Worm (Caenorhabditis elegans) whole organism, late embryonic: ENCODE measurements around the gene D1014.6.

ENCODE experiments used
- C08G9.2 ChIP-seq: sonication (generic microtip); optimal IDR thresholded peaks from 2 replicates; lab custom pipeline; 2016; ENCODE audit warnings: mild to moderate bottlenecking, missing genetic modification characterization, moderate library complexity, missing compliant biosample characterization
- C38D4.7 ChIP-seq: fragments of 200-800 bp; sonication (Bioruptor generic); optimal IDR thresholded peaks from 2 replicates; lab custom pipeline; 2018; ENCODE audit warnings: mild to moderate bottlenecking, missing genetic modification characterization, moderate library complexity, missing compliant biosample characterization
- F13H6.1 ChIP-seq: sonication (generic microtip); optimal IDR thresholded peaks from 2 replicates; lab custom pipeline; 2016; ENCODE audit warnings: missing genetic modification characterization, missing compliant biosample characterization
- K02D7.2 ChIP-seq: sonication (generic microtip); optimal IDR thresholded peaks from 2 replicates; lab custom pipeline; 2017; ENCODE audit warnings: mild to moderate bottlenecking, missing genetic modification characterization, missing compliant biosample characterization
- ceh-18 ChIP-seq: sonication (generic microtip); optimal IDR thresholded peaks from 2 replicates; lab custom pipeline; 2016; ENCODE audit warnings: missing genetic modification characterization, missing compliant biosample characterization
- ceh-2 ChIP-seq: sonication (generic microtip); optimal IDR thresholded peaks from 2 replicates; lab custom pipeline; 2016; ENCODE audit warnings: missing genotype, missing genetic modification characterization, missing compliant biosample characterization
- ceh-24 ChIP-seq: sonication (generic microtip); optimal IDR thresholded peaks from 2 replicates; lab custom pipeline; 2016; ENCODE audit warnings: mild to moderate bottlenecking, missing genetic modification characterization, missing compliant biosample characterization
- ceh-30 ChIP-seq: fragments of 150-350 bp; optimal IDR thresholded peaks from 2 replicates; lab custom pipeline; 2014; ENCODE audit warnings: missing biosample characterization, missing genetic modification characterization
- ceh-45 ChIP-seq: fragments of 200-800 bp; sonication (Bioruptor generic); IDR thresholded peaks from 2 replicates; pipeline ENCODE4 v1.3.6; 2022; ENCODE audit warnings: missing genetic modification reagents, missing genetic modification characterization, missing compliant biosample characterization
- ceh-48 ChIP-seq: sonication (generic microtip); optimal IDR thresholded peaks from 2 replicates; lab custom pipeline; 2016; ENCODE audit warnings: missing genetic modification characterization, inconsistent platforms, missing compliant biosample characterization
- ceh-6 ChIP-seq: fragments of 200-800 bp; sonication (Bioruptor generic); optimal IDR thresholded peaks from 2 replicates; lab custom pipeline; 2018; ENCODE audit warnings: mild to moderate bottlenecking, missing genetic modification characterization, missing compliant biosample characterization
- ceh-9 ChIP-seq: sonication (generic microtip); optimal IDR thresholded peaks from 2 replicates; lab custom pipeline; 2016; ENCODE audit warnings: mild to moderate bottlenecking, missing genetic modification characterization, inconsistent platforms, missing compliant biosample characterization
- dve-1 ChIP-seq: sonication (generic microtip); optimal IDR thresholded peaks from 2 replicates; lab custom pipeline; 2017; ENCODE audit warnings: antibody characterized with exemption, mild to moderate bottlenecking, missing genetic modification characterization, missing compliant biosample characterization
- elt-2 ChIP-seq: sonication (generic microtip); optimal IDR thresholded peaks from 2 replicates; lab custom pipeline; 2016; ENCODE audit warnings: missing genetic modification reagents, missing genetic modification characterization, missing compliant biosample characterization
- elt-4 ChIP-seq: sonication (generic microtip); optimal IDR thresholded peaks from 2 replicates; lab custom pipeline; 2016; ENCODE audit warnings: missing genetic modification characterization, missing compliant biosample characterization
- eyg-1 ChIP-seq: sonication (generic microtip); optimal IDR thresholded peaks from 2 replicates; lab custom pipeline; 2016; ENCODE audit warnings: missing genotype, missing genetic modification characterization, missing compliant biosample characterization
- fax-1 ChIP-seq: sonication (generic microtip); optimal IDR thresholded peaks from 2 replicates; lab custom pipeline; 2016; ENCODE audit warnings: missing genotype, missing genetic modification characterization, missing compliant biosample characterization
- fkh-6 ChIP-seq: sonication (generic microtip); optimal IDR thresholded peaks from 2 replicates; lab custom pipeline; 2016; ENCODE audit warnings: missing genetic modification characterization, missing compliant biosample characterization
- hlh-13 ChIP-seq: fragments of 200-800 bp; sonication (Bioruptor generic); optimal IDR thresholded peaks from 2 replicates; lab custom pipeline; 2018; ENCODE audit warnings: mild to moderate bottlenecking, missing genetic modification characterization, missing compliant biosample characterization
- hlh-30 ChIP-seq: sonication (generic microtip); optimal IDR thresholded peaks from 2 replicates; lab custom pipeline; 2017; ENCODE audit warnings: antibody characterized with exemption, missing genetic modification characterization, missing compliant biosample characterization; ENCODE audit not compliant: insufficient read depth
- hlh-6 ChIP-seq: sonication (generic microtip); optimal IDR thresholded peaks from 2 replicates; lab custom pipeline; 2016; ENCODE audit warnings: missing genotype, missing genetic modification characterization, missing compliant biosample characterization
- hlh-8 ChIP-seq: sonication (generic microtip); optimal IDR thresholded peaks from 2 replicates; lab custom pipeline; 2016; ENCODE audit warnings: missing genotype, missing genetic modification characterization, missing compliant biosample characterization
- nfya-1 ChIP-seq: sonication (generic microtip); optimal IDR thresholded peaks from 2 replicates; lab custom pipeline; 2017; ENCODE audit warnings: missing genetic modification characterization, mild to moderate bottlenecking, missing compliant biosample characterization, antibody characterized with exemption, moderate library complexity
- odd-2 ChIP-seq: sonication (generic microtip); optimal IDR thresholded peaks from 2 replicates; lab custom pipeline; 2017; ENCODE audit warnings: antibody characterized with exemption, mild to moderate bottlenecking, missing genetic modification characterization, missing compliant biosample characterization
- pax-1 ChIP-seq: fragments of 150-350 bp; optimal IDR thresholded peaks from 2 replicates; lab custom pipeline; 2014; ENCODE audit warnings: missing biosample characterization, missing genetic modification characterization
- pha-4 ChIP-seq: fragments of 150-350 bp; optimal IDR thresholded peaks from 2 replicates; lab custom pipeline; 2018; ENCODE audit warnings: missing biosample characterization, missing genetic modification reagents, missing genetic modification characterization
- pqm-1 ChIP-seq: sonication (generic microtip); optimal IDR thresholded peaks from 2 replicates; lab custom pipeline; 2016; ENCODE audit warnings: missing genetic modification characterization, missing compliant biosample characterization
- rnt-1 ChIP-seq: sonication (generic microtip); optimal IDR thresholded peaks from 2 replicates; lab custom pipeline; 2016; ENCODE audit warnings: missing genetic modification characterization, missing compliant biosample characterization
- sox-2 ChIP-seq: fragments of 200-800 bp; sonication (Bioruptor generic); IDR thresholded peaks from 2 replicates; pipeline ENCODE4 v1.3.6; 2022; ENCODE audit warnings: missing genetic modification reagents, missing genetic modification characterization, missing compliant biosample characterization
- sox-4 ChIP-seq: sonication (generic microtip); optimal IDR thresholded peaks from 2 replicates; lab custom pipeline; 2017; ENCODE audit warnings: mild to moderate bottlenecking, missing genetic modification characterization, inconsistent platforms, missing compliant biosample characterization
- tbx-7 ChIP-seq: sonication (generic microtip); optimal IDR thresholded peaks from 2 replicates; lab custom pipeline; 2016; ENCODE audit warnings: missing genotype, missing genetic modification characterization, missing compliant biosample characterization
- ttx-3 ChIP-seq: sonication (generic microtip); optimal IDR thresholded peaks from 2 replicates; lab custom pipeline; 2016; ENCODE audit warnings: missing genetic modification reagents, missing genetic modification characterization, missing compliant biosample characterization
- unc-3 ChIP-seq, 2 experiments: fragments of 200-800 bp in 1 of 2; sonication (Bioruptor generic) in 1 of 2; sonication (generic microtip) in 1 of 2; conservative IDR thresholded peaks in 1 of 2; optimal IDR thresholded peaks in 1 of 2; 2 replicates each; pipeline versions ENCODE4 v1.3.6 to Lab custom; 2016 to 2022; ENCODE audit warnings: missing compliant biosample characterization in 2 of 2, missing genetic modification characterization in 2 of 2, missing genetic modification reagents in 1 of 2
- unc-55 ChIP-seq: sonication (generic microtip); optimal IDR thresholded peaks from 2 replicates; lab custom pipeline; 2017; ENCODE audit warnings: missing biosample characterization, missing genetic modification reagents, missing genetic modification characterization
- ztf-16 ChIP-seq: sonication (generic microtip); optimal IDR thresholded peaks from 2 replicates; lab custom pipeline; 2017; ENCODE audit warnings: missing genetic modification characterization, missing compliant biosample characterization

Gene D1014.6

DNA sequence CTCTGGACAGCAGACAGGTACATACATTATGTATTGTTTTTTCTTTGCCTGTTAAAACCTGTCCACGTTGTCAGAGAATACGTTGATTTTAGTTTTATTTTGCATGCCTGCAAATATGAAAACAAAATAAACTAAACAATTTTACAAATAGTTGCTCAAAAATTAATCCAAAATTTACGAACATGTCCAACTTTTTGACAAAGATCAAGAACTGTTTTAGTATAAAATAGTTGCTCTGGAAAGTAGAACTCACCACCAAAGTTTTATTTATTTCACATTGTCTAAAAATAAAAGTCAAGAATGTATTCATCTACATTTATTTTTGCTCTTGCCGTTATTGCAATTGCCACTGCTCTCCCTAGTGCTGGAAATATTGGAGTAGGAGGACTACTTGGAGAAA is 16.5 kb upstream of the D1014.6 start, which contains the start of gene srlf-16:
TSS of gene srlf-16 (plus strand) at position 301 of the 400 bp plus-strand sequence.
- TF ChIP-seq F13H6.1 (tag; lab: Kevin White, UChicago) (no peak), unc-3 (GFP tag; conservative IDR thresholded peaks at IDR 0.05; lab: Robert Waterston, UW) (no peak), unc-3 (tag; optimal IDR thresholded peaks at IDR 0.05; lab: Kevin White, UChicago) (no peak), pqm-1 (tag; lab: Kevin White, UChicago) (no peak), ttx-3 (tag; lab: Kevin White, UChicago) (no peak), ceh-48 (tag; lab: Kevin White, UChicago) (no peak), tbx-7 (no peak), rnt-1 (no peak), ceh-9 (tag; lab: Kevin White, UChicago) (no peak), ceh-30 (tag; lab: Kevin White, UChicago) (no peak), C08G9.2 (tag; lab: Kevin White, UChicago) (no peak), ceh-18 (tag; lab: Kevin White, UChicago) (no peak), K02D7.2 (no peak), pha-4 (no peak), pax-1 (tag; lab: Kevin White, UChicago) (no peak), nfya-1 (tag; lab: Kevin White, UChicago) (no peak), ztf-16 (tag; lab: Kevin White, UChicago) (no peak), unc-55 (GFP tag; lab: Kevin White, UChicago) (no peak), hlh-8 (no peak)
- TF ChIP-seq, all 69 proteins: peak for 0

ce11 chrV:8108670-8109069 is 12.3 kb upstream of the D1014.6 start, which contains the start of gene myo-5:
Gene myo-5 (plus strand): TSS chrV:8108970.
- TF ChIP-seq hlh-30 (tag; lab: Kevin White, UChicago), result no peak
- TF ChIP-seq fax-1 (tag; lab: Kevin White, UChicago), result no peak

DNA sequence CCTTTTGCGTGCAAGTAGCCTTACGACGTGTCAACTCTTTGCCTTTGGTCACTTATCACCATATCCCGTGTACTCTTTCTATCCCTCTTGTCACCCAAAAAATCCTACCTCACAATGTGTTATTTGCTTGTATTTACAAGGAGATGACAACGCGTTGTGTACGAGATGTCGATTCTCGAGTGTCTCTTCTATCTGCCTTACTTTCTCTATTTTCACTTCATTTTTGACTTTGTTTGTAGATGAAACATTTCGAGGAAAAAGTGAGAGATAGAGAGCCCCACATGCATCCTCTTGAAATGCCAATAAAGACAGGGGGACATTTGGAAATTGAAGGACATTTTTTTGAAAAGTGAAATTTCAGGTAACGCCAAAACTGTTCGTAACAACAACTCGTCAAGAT is 10.2 kb upstream of the D1014.6 start:
- TF ChIP-seq odd-2 (tag; lab: Kevin White, UChicago), result no peak
- no peak for TF ChIP-seq fkh-6 (tag; lab: Kevin White, UChicago)
- TF ChIP-seq ceh-24 (tag; lab: Kevin White, UChicago), result no peak
- no peak for TF ChIP-seq ceh-45 (GFP tag; lab: Robert Waterston, UW)
- no peak for TF ChIP-seq ceh-30 (tag; lab: Kevin White, UChicago)
- TF ChIP-seq F13H6.1 (tag; lab: Kevin White, UChicago), result no peak
- no peak for TF ChIP-seq nfya-1 (tag; lab: Kevin White, UChicago)

DNA sequence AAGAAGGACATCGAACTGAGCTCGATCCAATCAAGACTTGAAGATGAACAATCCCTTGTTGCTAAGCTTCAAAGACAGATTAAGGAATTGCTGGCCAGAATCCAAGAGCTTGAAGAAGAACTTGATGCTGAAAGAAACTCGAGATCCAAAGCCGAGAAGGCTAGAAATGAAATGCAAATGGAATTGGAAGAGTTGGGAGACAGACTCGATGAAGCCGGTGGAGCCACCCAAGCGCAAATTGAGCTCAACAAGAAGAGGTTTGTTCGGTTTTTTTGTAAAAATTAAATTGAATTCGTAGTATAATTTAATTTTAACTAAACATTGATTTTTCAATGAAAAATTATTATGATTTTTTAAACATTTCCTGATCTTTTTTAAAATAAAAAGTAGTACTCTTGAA is 6.4 kb upstream of the D1014.6 start:
- no peak for TF ChIP-seq hlh-13 (GFP tag; lab: Kevin White, UChicago)
- no peak for TF ChIP-seq dve-1 (tag; lab: Kevin White, UChicago)
- no peak for TF ChIP-seq ceh-6 (GFP tag; lab: Kevin White, UChicago)
- TF ChIP-seq sox-2 (GFP tag; lab: Robert Waterston, UW), result no peak
- TF ChIP-seq hlh-6 (tag; lab: Kevin White, UChicago), result no peak
- no peak for TF ChIP-seq C38D4.7 (GFP tag; lab: Kevin White, UChicago)
- no peak for TF ChIP-seq hlh-30 (tag; lab: Kevin White, UChicago)
- TF ChIP-seq eyg-1 (tag; lab: Kevin White, UChicago), result no peak
- TF ChIP-seq ceh-2, result no peak
- no peak for TF ChIP-seq elt-4 (tag; lab: Kevin White, UChicago)
- no peak for TF ChIP-seq sox-4 (tag; lab: Kevin White, UChicago)

DNA sequence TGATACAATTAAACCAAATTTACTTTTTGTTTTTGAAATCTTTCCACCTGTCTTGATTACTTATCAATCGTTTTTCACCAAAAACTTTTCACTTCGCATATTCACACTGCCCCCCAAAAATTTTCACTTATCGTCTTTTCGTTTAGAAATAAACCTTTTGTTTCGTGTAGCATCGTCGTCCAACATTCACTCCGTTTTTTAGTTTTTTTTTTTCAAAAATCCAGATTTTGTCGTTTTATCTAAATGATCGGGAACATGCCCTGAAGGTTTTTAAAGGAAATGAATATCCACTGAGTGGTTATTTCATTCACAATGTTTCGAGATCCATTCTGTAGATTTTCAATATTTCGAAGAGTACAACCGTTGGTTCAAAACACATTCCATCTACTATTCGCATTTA is 3.0 kb upstream of the D1014.6 start, which contains the start of gene D1014.7:
TSS of gene D1014.7 (plus strand) at position 301 of the 400 bp plus-strand sequence.
- TF ChIP-seq elt-2 (no peak), sox-2 (GFP tag; lab: Robert Waterston, UW) (no peak)
